Fruit fly (Drosophila melanogaster) whole organism, adult: ENCODE measurements around the gene Plod.

Source experiments
- CG11617 ChIP-seq: fragments of 200-800 bp; sonication (Bioruptor generic); optimal IDR thresholded peaks from 2 replicates; lab custom pipeline; 2017; ENCODE audit warnings: mild to moderate bottlenecking, missing biosample characterization, missing genetic modification reagents, missing genetic modification characterization
- CG12768 ChIP-seq: fragments of 200-800 bp; sonication (Bioruptor generic); optimal IDR thresholded peaks from 2 replicates; lab custom pipeline; 2017; ENCODE audit warnings: missing biosample characterization, missing genetic modification characterization, mild to moderate bottlenecking, moderate library complexity, missing genetic modification reagents
- CG14711 ChIP-seq: fragments of 200-800 bp; sonication (Bioruptor generic); optimal IDR thresholded peaks from 2 replicates; lab custom pipeline; 2018; ENCODE audit warnings: missing biosample characterization, mild to moderate bottlenecking, missing genetic modification characterization, moderate library complexity
- CG1620 ChIP-seq: fragments of 200-800 bp; sonication (Bioruptor generic); optimal IDR thresholded peaks from 2 replicates; lab custom pipeline; 2016; ENCODE audit warnings: missing biosample characterization, missing genetic modification characterization
- CG33017 ChIP-seq: fragments of 200-800 bp; sonication (Bioruptor generic); optimal IDR thresholded peaks from 2 replicates; lab custom pipeline; 2018; ENCODE audit warnings: missing biosample characterization, mild to moderate bottlenecking, missing genetic modification characterization, moderate library complexity
- CG5204 ChIP-seq: fragments of 200-800 bp; sonication (Bioruptor generic); optimal IDR thresholded peaks from 2 replicates; lab custom pipeline; 2016; ENCODE audit warnings: missing biosample characterization, missing genetic modification characterization
- CG7045 ChIP-seq: fragments of 200-800 bp; sonication (Bioruptor generic); optimal IDR thresholded peaks from 2 replicates; lab custom pipeline; 2017; ENCODE audit warnings: missing biosample characterization, mild to moderate bottlenecking, missing genetic modification characterization
- CG7101 ChIP-seq: fragments of 200-800 bp; sonication (Bioruptor generic); optimal IDR thresholded peaks from 2 replicates; lab custom pipeline; 2018; ENCODE audit warnings: missing biosample characterization, mild to moderate bottlenecking, missing genetic modification characterization, moderate library complexity
- Clk ChIP-seq: fragments of 200-800 bp; sonication (Bioruptor generic); optimal IDR thresholded peaks from 2 replicates; lab custom pipeline; 2017; ENCODE audit warnings: missing biosample characterization, missing genetic modification characterization
- Crg-1 ChIP-seq: fragments of 200-800 bp; sonication (Bioruptor generic); optimal IDR thresholded peaks from 2 replicates; lab custom pipeline; 2016; ENCODE audit warnings: missing biosample characterization, missing genetic modification characterization
- Hr96 ChIP-seq: fragments of 200-800 bp; sonication (Bioruptor generic); optimal IDR thresholded peaks from 2 replicates; lab custom pipeline; 2016; ENCODE audit warnings: missing biosample characterization, missing genetic modification characterization
- Mnt ChIP-seq: fragments of 200-800 bp; sonication (Bioruptor generic); optimal IDR thresholded peaks from 2 replicates; lab custom pipeline; 2016; ENCODE audit warnings: missing biosample characterization, mild to moderate bottlenecking, missing genetic modification characterization
- bab1 ChIP-seq: fragments of 200-800 bp; sonication (Bioruptor generic); optimal IDR thresholded peaks from 3 replicates; lab custom pipeline; 2019; ENCODE audit warnings: missing biosample characterization, mild to moderate bottlenecking, missing genetic modification characterization, moderate library complexity
- cic ChIP-seq: fragments of 200-800 bp; sonication (Bioruptor generic); optimal IDR thresholded peaks from 2 replicates; lab custom pipeline; 2017; ENCODE audit warnings: missing biosample characterization, mild to moderate bottlenecking, missing genetic modification characterization, moderate library complexity
- cnc ChIP-seq, 2 experiments: fragments of >200 bp; optimal IDR thresholded peaks; 2 replicates each; lab custom pipeline; 2017
- kay ChIP-seq: fragments of 200-800 bp; sonication (Bioruptor generic); peaks from one replicate; lab custom pipeline; 2016; ENCODE audit warnings: missing biosample characterization, missing genetic modification characterization, borderline replicate concordance
- ovo ChIP-seq: fragments of 200-800 bp; sonication (Bioruptor generic); optimal IDR thresholded peaks from 2 replicates; lab custom pipeline; 2016; ENCODE audit warnings: missing biosample characterization, missing genetic modification characterization
- pad ChIP-seq: fragments of 200-800 bp; sonication (Bioruptor generic); optimal IDR thresholded peaks from 3 replicates; lab custom pipeline; 2017; ENCODE audit warnings: missing biosample characterization, missing genetic modification characterization, mild to moderate bottlenecking, moderate library complexity, missing genetic modification reagents
- tj ChIP-seq: fragments of 200-800 bp; sonication (Bioruptor generic); optimal IDR thresholded peaks from 3 replicates; lab custom pipeline; 2017; ENCODE audit warnings: missing biosample characterization, mild to moderate bottlenecking, missing genetic modification characterization, moderate library complexity
- toe ChIP-seq: fragments of 200-800 bp; sonication (Bioruptor generic); optimal IDR thresholded peaks from 2 replicates; lab custom pipeline; 2016; ENCODE audit warnings: missing biosample characterization, missing genetic modification characterization

The Plod gene

dm6 chr3L:11190022-11190421 lies 15.8 kb downstream of the Plod start:
- TF ChIP-seq CG14711 (tag; lab: Kevin White, UChicago) (no peak), cnc (optimal IDR thresholded peaks at IDR 0.05; lab: Kevin White, UChicago) (no peak), kay (GFP tag; lab: Kevin White, UChicago) (no peak)

- no peak for TF ChIP-seq CG12768
- TF ChIP-seq kay (GFP tag; lab: Kevin White, UChicago), result no peak
- no peak for TF ChIP-seq Hr96 (GFP tag; lab: Kevin White, UChicago)
- no peak for TF ChIP-seq pad (GFP tag; lab: Kevin White, UChicago)
- TF ChIP-seq toe, result no peak
- TF ChIP-seq Mnt (GFP tag; lab: Kevin White, UChicago), result no peak
- no peak for TF ChIP-seq ovo (GFP tag; lab: Kevin White, UChicago)
- TF ChIP-seq cnc (optimal IDR thresholded peaks at IDR 0.05; lab: Kevin White, UChicago), result no peak
- TF ChIP-seq CG11617 (GFP tag; lab: Kevin White, UChicago), result no peak
- TF ChIP-seq bab1, result no peak
- no peak for TF ChIP-seq CG14711 (tag; lab: Kevin White, UChicago)
- no peak for TF ChIP-seq cic (GFP tag; lab: Kevin White, UChicago)
- no peak for TF ChIP-seq CG5204
- no peak for TF ChIP-seq Crg-1 (GFP tag; lab: Kevin White, UChicago)
- TF ChIP-seq Clk (GFP tag; lab: Kevin White, UChicago), result no peak
- no peak for TF ChIP-seq CG33017 (tag; lab: Kevin White, UChicago)
- TF ChIP-seq CG1620 (GFP tag; lab: Kevin White, UChicago), result no peak
- TF ChIP-seq tj (GFP tag; lab: Kevin White, UChicago), result no peak
- no peak for TF ChIP-seq CG7101 (tag; lab: Kevin White, UChicago)
- TF ChIP-seq CG7045 (GFP tag; lab: Kevin White, UChicago), result no peak
These were observed 19.0 kb downstream of the Plod start for dm6 chr3L:11186768-11187167.

DNA sequence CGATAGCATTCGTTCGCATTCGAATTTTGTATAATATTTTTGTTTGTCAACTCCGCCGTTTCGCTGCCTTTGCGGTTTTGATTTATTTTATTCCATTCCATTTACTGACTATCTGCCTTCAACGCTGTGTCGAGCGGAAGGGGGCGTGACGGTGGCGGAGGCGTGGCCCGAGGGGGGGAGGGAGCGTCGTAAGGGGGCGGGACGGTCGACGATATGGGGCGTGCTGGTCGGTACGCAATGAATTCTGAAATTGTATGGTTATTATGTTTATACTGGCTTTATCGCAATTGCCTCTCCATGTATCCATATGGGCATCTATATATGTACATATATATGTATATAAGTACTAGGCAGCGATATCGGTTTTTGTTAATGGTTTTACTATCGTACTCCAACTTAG lies 21.9 kb downstream of the Plod start:
- TF ChIP-seq CG11617 (GFP tag; lab: Kevin White, UChicago), result no peak
- peak; percentile 74 for TF ChIP-seq tj (GFP tag; lab: Kevin White, UChicago)
- no peak for TF ChIP-seq CG7101 (tag; lab: Kevin White, UChicago)
- TF ChIP-seq CG12768, result no peak
- TF ChIP-seq cic (GFP tag; lab: Kevin White, UChicago), result no peak

DNA sequence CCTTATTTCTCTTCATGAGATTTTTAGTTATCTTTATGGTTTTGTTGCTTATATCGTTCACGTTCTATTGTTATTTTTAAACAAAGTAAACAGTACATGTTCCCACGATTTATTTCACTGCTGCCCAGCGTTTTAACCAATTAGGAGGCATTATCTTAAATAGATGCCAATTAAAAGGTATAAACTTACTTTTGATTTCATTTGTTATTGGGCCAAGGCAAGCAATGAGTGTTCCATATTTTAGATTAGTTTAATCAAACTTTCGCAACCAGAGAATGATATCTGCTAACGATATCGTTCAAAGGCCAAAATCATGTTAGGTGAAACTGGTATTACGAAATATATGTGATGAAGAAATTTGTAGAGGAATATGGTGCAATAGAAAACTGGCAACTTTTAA lies 22.8 kb downstream of the Plod start:
- TF ChIP-seq CG12768 (no peak), tj (GFP tag; lab: Kevin White, UChicago) (no peak), cnc (optimal IDR thresholded peaks at IDR 0.05; lab: Kevin White, UChicago) (no peak), CG5204 (no peak), bab1 (no peak), Clk (GFP tag; lab: Kevin White, UChicago) (no peak), Crg-1 (GFP tag; lab: Kevin White, UChicago) (no peak), toe (no peak), kay (GFP tag; lab: Kevin White, UChicago) (no peak), Mnt (GFP tag; lab: Kevin White, UChicago) (no peak), CG14711 (tag; lab: Kevin White, UChicago) (no peak), CG11617 (GFP tag; lab: Kevin White, UChicago) (no peak), pad (GFP tag; lab: Kevin White, UChicago) (no peak), CG1620 (GFP tag; lab: Kevin White, UChicago) (no peak), CG7045 (GFP tag; lab: Kevin White, UChicago) (no peak), Hr96 (GFP tag; lab: Kevin White, UChicago) (no peak), CG7101 (tag; lab: Kevin White, UChicago) (no peak), cic (GFP tag; lab: Kevin White, UChicago) (no peak), CG33017 (tag; lab: Kevin White, UChicago) (no peak), ovo (GFP tag; lab: Kevin White, UChicago) (no peak)

DNA sequence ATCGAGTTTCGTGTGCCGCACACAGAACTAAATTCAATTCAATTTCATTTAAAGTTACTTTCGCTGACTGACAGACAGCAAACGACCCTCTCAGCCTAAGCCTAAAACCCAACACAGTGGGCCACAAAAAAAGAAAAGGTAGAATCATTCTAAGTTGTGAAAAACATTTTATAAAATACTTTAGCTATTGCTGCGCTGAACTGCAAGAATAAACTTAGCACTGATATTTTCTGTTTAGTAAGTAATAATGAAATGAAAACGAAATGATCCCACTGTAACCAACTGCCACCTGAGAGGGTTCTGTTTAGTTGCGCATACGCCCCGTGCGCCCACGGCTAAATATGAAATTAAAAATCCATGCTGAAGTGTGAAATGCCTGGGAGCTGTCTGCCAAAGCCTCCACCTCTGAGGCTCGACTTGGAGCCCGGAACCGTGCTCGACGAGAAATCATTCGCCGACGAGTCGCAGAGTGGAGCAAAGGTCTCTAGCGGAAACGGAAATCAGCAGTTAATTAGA lies 32.7 kb downstream of the Plod start, which contains the start of gene CG14142:
Gene CG14142, plus strand, starts transcription at position 466 of the 516 bp plus-strand sequence.
- no peak for TF ChIP-seq kay (GFP tag; lab: Kevin White, UChicago)

- TF ChIP-seq cnc (optimal IDR thresholded peaks at IDR 0.05; lab: Kevin White, UChicago) (no peak), kay (GFP tag; lab: Kevin White, UChicago) (no peak), CG14711 (tag; lab: Kevin White, UChicago) (peak; percentile 20), CG7045 (GFP tag; lab: Kevin White, UChicago) (peak; percentile 59), Crg-1 (GFP tag; lab: Kevin White, UChicago) (peak; percentile 38), cic (GFP tag; lab: Kevin White, UChicago) (no peak), Mnt (GFP tag; lab: Kevin White, UChicago) (peak; percentile 24), ovo (GFP tag; lab: Kevin White, UChicago) (peak; percentile 31), CG7101 (tag; lab: Kevin White, UChicago) (peak; percentile 57), Clk (GFP tag; lab: Kevin White, UChicago) (no peak), pad (GFP tag; lab: Kevin White, UChicago) (peak; percentile 43), CG11617 (GFP tag; lab: Kevin White, UChicago) (peak; percentile 77), CG5204 (peak; percentile 48), Hr96 (GFP tag; lab: Kevin White, UChicago) (peak; percentile 46), toe (peak; percentile 52), bab1 (peak; percentile 90), tj (GFP tag; lab: Kevin White, UChicago) (peak; percentile 35), CG1620 (GFP tag; lab: Kevin White, UChicago) (peak; percentile 47), CG12768 (peak; percentile 67), CG33017 (tag; lab: Kevin White, UChicago) (peak; percentile 49)
These were observed 36.3 kb downstream of the Plod start, which contains the start of the genes wls and Adck5 for dm6 chr3L:11169299-11170181. Gene wls, minus strand, starts transcription at chr3L:11169625. Gene Adck5, plus strand, starts transcription at chr3L:11169817.
